Worm (Caenorhabditis elegans): Measurements from ENCODE around the gene mtre-1.

The mtre-1 gene

DNA sequence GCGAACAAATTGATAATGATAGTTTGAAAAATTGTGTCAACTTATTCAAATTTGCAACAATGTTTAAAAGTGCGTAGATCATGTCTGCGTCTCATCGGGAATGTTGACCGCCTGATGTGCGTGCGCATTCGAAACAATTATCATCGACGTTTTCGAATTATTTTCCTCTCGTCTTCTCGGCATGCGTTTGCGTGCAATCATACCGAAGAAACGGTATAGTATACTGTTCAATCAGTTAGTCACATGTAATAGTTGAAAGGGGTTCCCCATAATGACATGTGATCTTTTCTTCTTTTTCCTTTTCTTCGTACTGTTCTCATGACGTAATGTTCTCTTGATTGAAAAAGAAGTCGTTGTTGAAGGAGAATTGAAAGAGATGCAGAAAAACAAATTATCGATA lies 33.6 kb downstream of the mtre-1 start (continued):
- TF ChIP-seq nhr-20 (tag; optimal IDR thresholded peaks at IDR 0.05) (peak; percentile 97), swsn-7 (tag; optimal IDR thresholded peaks at IDR 0.05) (peak; percentile 80), nhr-12 (tag; optimal IDR thresholded peaks at IDR 0.05) (no peak), ets-5 (GFP tag; IDR thresholded peaks at IDR 0.05) (no peak), ama-1 (optimal IDR thresholded peaks at IDR 0.05) (peak; percentile 32), nhr-11 (tag; optimal IDR thresholded peaks at IDR 0.05) (no peak), lin-15B (tag; optimal IDR thresholded peaks at IDR 0.05) (no peak), vab-15 (tag; optimal IDR thresholded peaks at IDR 0.05) (peak; percentile 83), C16A3.4 (tag; optimal IDR thresholded peaks at IDR 0.05) (peak; percentile 74), unc-86 (tag; optimal IDR thresholded peaks at IDR 0.05) (no peak), aha-1 (tag; optimal IDR thresholded peaks at IDR 0.05) (no peak)

DNA sequence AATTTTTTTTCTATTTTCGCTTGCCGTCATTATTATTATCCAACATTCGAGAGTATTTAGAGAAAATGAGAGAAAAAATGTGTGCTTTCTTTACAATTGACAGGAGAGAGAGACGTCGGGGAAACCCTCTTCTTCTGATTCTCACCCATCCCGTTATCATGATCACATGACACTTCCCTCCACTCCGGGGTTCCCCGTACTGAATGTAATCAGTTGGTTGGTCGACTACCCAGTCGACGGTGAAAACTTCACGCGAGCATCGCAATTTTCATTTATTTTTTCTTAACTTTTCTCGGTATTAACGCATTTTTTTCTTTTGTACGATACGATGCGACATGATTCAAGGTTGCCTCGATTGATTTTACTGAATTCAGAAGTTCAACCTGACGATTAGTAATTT lies 34.2 kb downstream of the mtre-1 start:
- TF ChIP-seq lin-15B (tag; optimal IDR thresholded peaks at IDR 0.05) (no peak), skn-1 (tag; optimal IDR thresholded peaks at IDR 0.05) (peak; percentile 52), elt-3 (tag; optimal IDR thresholded peaks at IDR 0.05) (peak in 3 of 6 experiments; percentile 51 to 69 (median 67)), aly-2 (tag; optimal IDR thresholded peaks at IDR 0.05) (no peak), nhr-47 (tag; optimal IDR thresholded peaks at IDR 0.05) (peak; percentile 35), zag-1 (tag; optimal IDR thresholded peaks at IDR 0.05) (no peak), tbx-2 (tag; optimal IDR thresholded peaks at IDR 0.05) (peak; percentile 29), nhr-84 (tag; optimal IDR thresholded peaks at IDR 0.05) (no peak), nhr-85 (tag) (peak; percentile 64), nhr-90 (tag; optimal IDR thresholded peaks at IDR 0.05; ENCODE audit: poor library complexity) (no peak), ztf-11 (tag; optimal IDR thresholded peaks at IDR 0.05) (no peak), hlh-17 (GFP tag; optimal IDR thresholded peaks at IDR 0.05; ENCODE audit: borderline replicate concordance) (no peak), ces-1 (GFP tag; optimal IDR thresholded peaks at IDR 0.05) (no peak), mdl-1 (tag; optimal IDR thresholded peaks at IDR 0.05) (peak in 1 of 2 experiments; percentile 83), C34B4.2 (tag; optimal IDR thresholded peaks at IDR 0.05) (no peak), efl-1 (optimal IDR thresholded peaks at IDR 0.05) (peak; percentile 18 to 31), efl-1 (GFP tag; optimal IDR thresholded peaks at IDR 0.05 in 1 of 2) (peak in 1 of 2 experiments; percentile 42), rnt-1 (tag; optimal IDR thresholded peaks at IDR 0.05) (peak; percentile 62), dpl-1 (GFP tag; optimal IDR thresholded peaks at IDR 0.05) (peak in 2 of 3 experiments; percentile 21 to 33), nhr-76 (tag; optimal IDR thresholded peaks at IDR 0.05) (no peak), swsn-7 (tag; optimal IDR thresholded peaks at IDR 0.05) (peak; percentile 61), snpc-4 (tag; optimal IDR thresholded peaks at IDR 0.05) (no peak), nhr-28 (tag; optimal IDR thresholded peaks at IDR 0.05) (no peak), snu-23 (GFP tag; optimal IDR thresholded peaks at IDR 0.05) (peak; percentile 63), Y116A8C.19 (tag; optimal IDR thresholded peaks at IDR 0.05; ENCODE audit: borderline replicate concordance) (no peak), ceh-8 (GFP tag; optimal IDR thresholded peaks at IDR 0.05) (no peak), irx-1 (tag; optimal IDR thresholded peaks at IDR 0.05) (no peak), mep-1 (tag; optimal IDR thresholded peaks at IDR 0.05) (peak; percentile 23), ceh-82 (tag; optimal IDR thresholded peaks at IDR 0.05) (no peak), nhr-71 (tag; optimal IDR thresholded peaks at IDR 0.05) (peak; percentile 79), elt-2 (tag; optimal IDR thresholded peaks at IDR 0.05) (no peak), lin-39 (tag; optimal IDR thresholded peaks at IDR 0.05) (no peak), nhr-237 (tag; optimal IDR thresholded peaks at IDR 0.05) (no peak), nhr-19 (GFP tag; conservative IDR thresholded peaks at IDR 0.05) (peak; percentile 77), sptf-1 (tag; optimal IDR thresholded peaks at IDR 0.05) (no peak), C04F5.9 (tag; optimal IDR thresholded peaks at IDR 0.05) (no peak), ets-5 (GFP tag; IDR thresholded peaks at IDR 0.05) (no peak), lin-14 (GFP tag; optimal IDR thresholded peaks at IDR 0.05) (peak; percentile 73), ama-1 (optimal IDR thresholded peaks at IDR 0.05) (no peak), zip-4 (GFP tag; optimal IDR thresholded peaks at IDR 0.05) (no peak), unc-62 (GFP tag; optimal IDR thresholded peaks at IDR 0.05) (no peak), lsy-2 (tag; optimal IDR thresholded peaks at IDR 0.05) (peak; percentile 35 to 76), vab-15 (tag; optimal IDR thresholded peaks at IDR 0.05) (no peak), nhr-12 (tag; optimal IDR thresholded peaks at IDR 0.05) (no peak), nhr-11 (tag; optimal IDR thresholded peaks at IDR 0.05) (peak; percentile 41), lin-13 (GFP tag; optimal IDR thresholded peaks at IDR 0.05) (no peak), lir-3 (tag; optimal IDR thresholded peaks at IDR 0.05; ENCODE audit: poor library complexity) (peak; percentile 40)

Data from whole organism, L1 larva.